Fruit fly (Drosophila melanogaster): ENCODE results near the gene CG13843.

Gene CG13843

dm6 chr3R:22576979-22577378 is 32.3 kb upstream of the CG13843 start:
- TF ChIP-seq fd85E (GFP tag; optimal IDR thresholded peaks at IDR 0.05) (no peak), CG8119 (GFP tag; IDR thresholded peaks at IDR 0.05) (peak; percentile 14; the same call in 1 of the 3 replicates)

- TF ChIP-seq CG8319 (GFP tag; optimal IDR thresholded peaks at IDR 0.05): no peak
- peak; percentile 67 for TF ChIP-seq dsx (GFP tag; optimal IDR thresholded peaks at IDR 0.05; ENCODE audit: poor library complexity, severe bottlenecking)
- TF ChIP-seq CG32006 (GFP tag; optimal IDR thresholded peaks at IDR 0.05): no peak
- peak; percentile 19 for TF ChIP-seq CG3032 (tag; optimal IDR thresholded peaks at IDR 0.05)
- peak; percentile 15 for TF ChIP-seq Eip78C (GFP tag)
- TF ChIP-seq Sox14 (GFP tag; optimal IDR thresholded peaks at IDR 0.05): peak; percentile 36
- no peak for TF ChIP-seq CG34406 (GFP tag; optimal IDR thresholded peaks at IDR 0.05)
- no peak for TF ChIP-seq Sox15 (GFP tag; optimal IDR thresholded peaks at IDR 0.05)
- no peak for TF ChIP-seq CG8632 (GFP tag; optimal IDR thresholded peaks at IDR 0.05)
- no peak for TF ChIP-seq CG4318 (GFP tag; optimal IDR thresholded peaks at IDR 0.05)
Observed at dm6 chr3R:22580546-22580945, 28.7 kb upstream of the CG13843 start, which contains the start of gene CSN6. CSN6 (plus strand) TSS chr3R:22580773.

DNA sequence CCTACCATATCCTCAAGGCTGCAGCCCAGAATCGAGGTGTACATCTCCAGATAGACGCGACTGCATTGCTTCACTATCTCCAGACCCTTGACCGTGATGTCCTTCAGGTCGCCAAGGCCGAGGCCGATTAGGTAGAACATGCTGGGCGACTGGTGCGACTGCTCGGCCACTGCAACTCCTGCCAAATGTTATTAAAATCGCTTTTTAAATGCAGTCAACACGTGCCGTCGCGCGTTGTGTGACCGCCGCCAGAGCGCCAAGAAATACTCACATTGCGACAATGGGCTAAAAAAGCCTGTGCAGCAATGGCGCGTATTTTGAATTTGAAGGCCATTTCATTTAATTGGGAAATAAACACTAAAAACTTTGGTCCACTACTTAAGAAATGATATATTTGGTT is 26.3 kb upstream of the CG13843 start, which contains the start of gene Dph5:
Gene Dph5, minus strand, starts transcription at position 245 of the 400 bp plus-strand sequence.
- TF ChIP-seq Eip93F (GFP tag; optimal IDR thresholded peaks at IDR 0.05): no peak
- no peak for TF ChIP-seq CG31627 (GFP tag; optimal IDR thresholded peaks at IDR 0.05)
- TF ChIP-seq dac (GFP tag; optimal IDR thresholded peaks at IDR 0.05): no peak
- TF ChIP-seq CG4318 (GFP tag; optimal IDR thresholded peaks at IDR 0.05): no peak
- TF ChIP-seq Hr4 (GFP tag; optimal IDR thresholded peaks at IDR 0.05): no peak
- no peak for TF ChIP-seq pdm3 (GFP tag; optimal IDR thresholded peaks at IDR 0.05)
- no peak for TF ChIP-seq CG6163 (GFP tag; IDR thresholded peaks at IDR 0.05)
- TF ChIP-seq CG7368 (GFP tag; optimal IDR thresholded peaks at IDR 0.05): no peak
- TF ChIP-seq OdsH (GFP tag; optimal IDR thresholded peaks at IDR 0.05): no peak
- no peak for TF ChIP-seq Sox15 (GFP tag; optimal IDR thresholded peaks at IDR 0.05)

- TF ChIP-seq fkh (GFP tag; optimal IDR thresholded peaks at IDR 0.05) (peak; percentile 84), Sox14 (GFP tag; optimal IDR thresholded peaks at IDR 0.05) (no peak), Eip78C (GFP tag) (peak; percentile 10)
Observed at dm6 chr3R:22584582-22584981, 24.7 kb upstream of the CG13843 start, which contains the start of the genes CG33107 and CG6937. CG33107 (minus strand) TSS chr3R:22584718. CG6937 (plus strand) TSS chr3R:22584773.

dm6 chr3R:22586525-22586924 is 22.8 kb upstream of the CG13843 start, which contains the start of gene btn:
btn (minus strand) TSS chr3R:22586625.
- TF ChIP-seq CG3919 (GFP tag; optimal IDR thresholded peaks at IDR 0.05) (no peak), Met (GFP tag; optimal IDR thresholded peaks at IDR 0.05) (no peak), fkh (GFP tag; optimal IDR thresholded peaks at IDR 0.05) (no peak), CG6854 (GFP tag; optimal IDR thresholded peaks at IDR 0.05) (no peak), Blimp-1 (GFP tag; optimal IDR thresholded peaks at IDR 0.05) (no peak), Hr38 (GFP tag; optimal IDR thresholded peaks at IDR 0.05) (no peak), ss (GFP tag; optimal IDR thresholded peaks at IDR 0.05) (no peak), CG8319 (GFP tag; optimal IDR thresholded peaks at IDR 0.05) (no peak), CG6276 (GFP tag; optimal IDR thresholded peaks at IDR 0.05) (no peak), Ets96B (tag; optimal IDR thresholded peaks at IDR 0.05) (no peak), salr (GFP tag; optimal IDR thresholded peaks at IDR 0.05) (no peak), fd59A (GFP tag; optimal IDR thresholded peaks at IDR 0.05) (no peak)

DNA sequence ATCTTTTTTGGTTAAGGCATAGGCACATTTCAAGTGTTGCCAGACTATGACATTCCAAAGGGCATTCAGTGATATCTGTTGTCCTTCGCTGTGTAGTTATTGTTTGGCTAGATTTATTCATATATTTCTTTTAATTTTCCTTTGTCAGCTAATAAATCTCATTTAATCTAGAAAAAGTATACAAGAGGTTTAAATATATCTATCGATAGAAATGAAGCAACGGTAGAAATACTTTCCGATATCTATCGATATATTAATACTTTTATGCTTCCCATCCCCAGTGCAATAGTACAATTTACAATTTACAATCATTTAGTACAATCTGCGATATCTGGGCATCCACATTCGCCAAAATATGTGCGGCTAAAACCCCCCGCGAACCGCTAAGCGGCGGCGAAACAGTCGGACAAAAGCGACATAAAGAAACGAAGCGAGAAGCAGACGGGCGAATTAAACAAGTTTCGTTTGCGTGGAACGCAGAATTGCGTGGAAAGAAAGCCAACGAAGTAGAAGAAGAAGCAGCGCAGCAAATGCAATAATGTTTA is 21.8 kb upstream of the CG13843 start, which contains the start of gene Efa6:
Gene Efa6, plus strand, starts transcription at position 337 of the 545 bp plus-strand sequence.
- TF ChIP-seq fd85E (GFP tag; optimal IDR thresholded peaks at IDR 0.05): no peak
- TF ChIP-seq CG6854 (GFP tag; optimal IDR thresholded peaks at IDR 0.05): peak; percentile 57
- TF ChIP-seq Lpt (GFP tag; optimal IDR thresholded peaks at IDR 0.05): no peak
- no peak for TF ChIP-seq dac (GFP tag; optimal IDR thresholded peaks at IDR 0.05)
- no peak for TF ChIP-seq pdm3 (GFP tag; optimal IDR thresholded peaks at IDR 0.05)
- peak; percentile 12 for TF ChIP-seq Sox15 (GFP tag; optimal IDR thresholded peaks at IDR 0.05)
- TF ChIP-seq CG6163 (GFP tag; IDR thresholded peaks at IDR 0.05): no peak
- TF ChIP-seq acj6 (GFP tag; optimal IDR thresholded peaks at IDR 0.05): no peak
- no peak for TF ChIP-seq CG8632 (GFP tag; optimal IDR thresholded peaks at IDR 0.05)
- TF ChIP-seq dsx (GFP tag; optimal IDR thresholded peaks at IDR 0.05; ENCODE audit: poor library complexity, severe bottlenecking): peak; percentile 50
- TF ChIP-seq CG6808 (GFP tag; optimal IDR thresholded peaks at IDR 0.05): peak; percentile 8
- peak; percentile 6 for TF ChIP-seq Hr39 (GFP tag; optimal IDR thresholded peaks at IDR 0.05)
- TF ChIP-seq spab (GFP tag; optimal IDR thresholded peaks at IDR 0.05): no peak
- peak; percentile 0 for TF ChIP-seq CG3032 (tag; optimal IDR thresholded peaks at IDR 0.05)
- TF ChIP-seq ss (GFP tag; optimal IDR thresholded peaks at IDR 0.05): peak in 1 of 2 experiments; percentile 46
- TF ChIP-seq CG6276 (GFP tag; optimal IDR thresholded peaks at IDR 0.05): no peak
- no peak for TF ChIP-seq fd59A (GFP tag; optimal IDR thresholded peaks at IDR 0.05)
- TF ChIP-seq CG31627 (GFP tag; optimal IDR thresholded peaks at IDR 0.05): peak; percentile 50
- TF ChIP-seq Hr38 (GFP tag; optimal IDR thresholded peaks at IDR 0.05): no peak
- TF ChIP-seq esn (GFP tag; optimal IDR thresholded peaks at IDR 0.05): peak; percentile 53
- TF ChIP-seq CG8319 (GFP tag; optimal IDR thresholded peaks at IDR 0.05): no peak
- peak; percentile 32 for TF ChIP-seq Eip75B (GFP tag; optimal IDR thresholded peaks at IDR 0.05)

Data from whole organism, prepupa.